Fruit fly (Drosophila melanogaster) S2 (cell line): Measurements from ENCODE around the gene Rrp45.

Experiments used
- CG8478 ChIP-seq: fragments of >200 bp; optimal IDR thresholded peaks from 2 replicates; lab custom pipeline; 2018
- CTCF ChIP-seq, 2 experiments: fragments of >200 bp; optimal IDR thresholded peaks; 2 replicates each; lab custom pipeline; 2018

DNA sequence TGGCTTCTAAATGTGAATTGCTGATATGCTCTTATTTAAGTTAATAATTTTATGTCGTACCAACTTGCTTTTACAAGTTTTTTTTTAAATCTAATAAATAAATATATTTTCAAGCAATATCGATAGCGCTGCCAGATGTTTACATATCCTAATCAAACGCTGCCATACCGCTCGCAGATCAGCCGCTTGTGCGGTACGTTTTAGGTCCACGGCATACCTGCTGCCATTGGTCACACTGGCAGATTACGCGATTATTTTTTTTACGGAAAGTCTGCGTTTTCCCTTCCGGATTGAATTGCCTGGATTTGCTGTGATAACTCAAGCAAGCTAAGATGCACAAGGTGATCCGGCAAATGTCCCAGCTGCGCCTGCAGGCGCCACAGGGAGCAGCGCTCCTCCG lies 7.3 kb downstream of the Rrp45 start, which contains the start of gene mRpL22:
- TF ChIP-seq CTCF (optimal IDR thresholded peaks at IDR 0.05; lab: Kevin White, UChicago) (peak in 1 of 2 experiments; percentile 31), CG8478 (lab: Kevin White, UChicago) (no peak)
